Worm (Caenorhabditis elegans): ENCODE data around the gene ufd-3.
A peak's percentile ranks its signal among the peaks of the same experiment; 100 is the strongest.

Gene ufd-3

DNA sequence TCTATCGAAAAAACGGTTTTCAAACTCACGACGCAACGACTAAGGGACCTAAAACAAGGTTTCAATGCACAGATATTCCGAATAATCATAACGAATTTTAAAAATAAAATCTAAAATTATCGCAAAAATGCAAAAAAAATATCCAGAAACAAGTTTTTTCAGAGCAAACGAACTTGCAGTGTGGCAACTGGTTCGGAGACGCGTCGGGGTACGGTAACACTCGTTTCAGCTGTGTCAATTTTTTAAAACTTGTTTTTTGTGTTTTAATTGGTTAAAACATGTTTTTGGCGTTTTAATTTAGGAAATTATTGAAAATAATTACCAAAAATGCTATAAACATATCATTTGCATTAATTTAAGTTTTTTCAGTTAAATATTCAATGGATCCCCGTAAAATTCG, 48.1 kb upstream of the ufd-3 start, which contains the start of gene C08H9.16:
C08H9.16 (plus strand) TSS at position 370 of the 400 bp plus-strand sequence.
- TF ChIP-seq blmp-1 (tag; optimal IDR thresholded peaks at IDR 0.05) (no peak), hlh-1 (tag; optimal IDR thresholded peaks at IDR 0.05) (peak; percentile 59), mep-1 (tag; optimal IDR thresholded peaks at IDR 0.05) (peak; percentile 36), lsy-2 (tag; optimal IDR thresholded peaks at IDR 0.05) (peak; percentile 95), lin-13 (tag; optimal IDR thresholded peaks at IDR 0.05) (peak; percentile 11), bed-3 (GFP tag; optimal IDR thresholded peaks at IDR 0.05) (no peak), ceh-39 (tag; optimal IDR thresholded peaks at IDR 0.05) (no peak), nhr-76 (tag; optimal IDR thresholded peaks at IDR 0.05) (no peak)

DNA sequence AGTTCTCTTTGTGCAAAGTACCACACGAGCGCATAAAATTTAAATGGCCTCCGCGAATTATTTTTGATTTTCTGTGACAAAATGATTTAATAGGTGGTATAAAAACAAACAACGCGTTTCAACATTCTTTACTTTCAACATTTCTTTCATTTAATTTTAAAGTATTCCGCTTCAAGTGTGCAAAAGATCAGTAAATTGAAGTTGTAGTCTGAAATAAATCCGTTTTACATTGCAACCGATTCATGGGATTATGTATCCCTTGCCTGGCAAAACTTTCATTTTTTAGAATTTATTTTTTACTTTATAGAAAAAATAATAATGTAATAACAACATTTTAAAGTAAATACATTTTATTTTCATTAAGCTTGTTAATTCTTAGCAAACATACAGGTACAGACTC, 46.1 kb upstream of the ufd-3 start, which contains the start of gene F26C11.1:
F26C11.1 (plus strand) TSS at position 301 of the 400 bp plus-strand sequence.
- TF ChIP-seq bed-3 (GFP tag; optimal IDR thresholded peaks at IDR 0.05), result no peak
- no peak for TF ChIP-seq ces-1 (GFP tag; optimal IDR thresholded peaks at IDR 0.05)
- no peak for TF ChIP-seq mep-1 (tag; optimal IDR thresholded peaks at IDR 0.05)
- TF ChIP-seq unc-62 (GFP tag; optimal IDR thresholded peaks at IDR 0.05), result no peak
- TF ChIP-seq snpc-4 (tag; optimal IDR thresholded peaks at IDR 0.05), result no peak
- no peak for TF ChIP-seq ceh-39 (tag; optimal IDR thresholded peaks at IDR 0.05)
- TF ChIP-seq lsy-2 (tag; optimal IDR thresholded peaks at IDR 0.05), result no peak
- no peak for TF ChIP-seq lin-13 (tag; optimal IDR thresholded peaks at IDR 0.05)

DNA sequence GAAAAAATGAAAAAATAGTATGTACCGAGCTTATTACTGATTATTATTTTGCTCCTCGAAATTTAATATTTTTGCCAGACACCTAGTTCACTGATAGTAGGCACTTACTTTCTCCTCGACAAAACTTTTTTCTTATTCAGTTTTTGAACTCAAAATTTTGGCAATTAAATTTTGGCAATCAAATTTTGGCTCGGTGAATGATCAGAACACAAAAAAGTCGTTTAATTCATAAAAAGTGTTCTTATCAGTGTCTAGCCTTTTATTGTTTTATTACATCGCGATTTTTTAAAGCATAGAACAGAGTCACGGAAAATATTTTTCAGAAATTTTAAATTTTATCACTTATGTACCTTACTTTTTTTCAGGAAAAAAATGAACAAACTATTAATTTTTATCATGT, 45.4 kb upstream of the ufd-3 start:
- TF ChIP-seq unc-39 (tag; optimal IDR thresholded peaks at IDR 0.05) (no peak), nhr-28 (tag; optimal IDR thresholded peaks at IDR 0.05) (no peak), elt-1 (tag; optimal IDR thresholded peaks at IDR 0.05; ENCODE audit: borderline replicate concordance, insufficient read depth) (no peak), nhr-2 (tag; optimal IDR thresholded peaks at IDR 0.05) (no peak), elt-3 (tag; optimal IDR thresholded peaks at IDR 0.05) (no peak), nhr-237 (tag; optimal IDR thresholded peaks at IDR 0.05) (no peak), lsy-2 (tag; optimal IDR thresholded peaks at IDR 0.05) (no peak), ces-1 (GFP tag; optimal IDR thresholded peaks at IDR 0.05) (no peak), lin-13 (tag; optimal IDR thresholded peaks at IDR 0.05) (no peak), nhr-12 (tag; optimal IDR thresholded peaks at IDR 0.05) (no peak), blmp-1 (tag; optimal IDR thresholded peaks at IDR 0.05) (no peak), lin-32 (GFP tag; optimal IDR thresholded peaks at IDR 0.05) (no peak), sptf-1 (tag; optimal IDR thresholded peaks at IDR 0.05) (no peak), ceh-83 (GFP tag; optimal IDR thresholded peaks at IDR 0.05) (no peak), snpc-4 (tag; optimal IDR thresholded peaks at IDR 0.05) (no peak)

DNA sequence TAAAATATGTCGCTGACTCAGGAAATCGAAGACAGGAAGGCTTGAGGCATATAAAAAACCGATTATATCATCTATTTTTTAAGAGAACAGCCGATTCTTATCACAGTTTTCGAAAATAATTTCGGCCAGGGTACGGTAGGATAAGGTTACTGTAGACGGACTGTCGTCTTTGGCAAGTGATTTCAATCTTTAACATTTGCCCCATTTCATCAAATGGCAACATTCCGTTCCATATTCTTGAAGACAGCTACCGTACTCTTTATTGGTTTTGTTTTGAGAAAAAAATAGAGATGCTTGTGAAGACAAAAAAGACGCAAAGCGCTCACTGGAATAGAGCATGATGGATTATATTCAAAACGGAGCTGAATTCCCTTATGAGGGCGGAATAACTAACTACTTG, 41.8 kb upstream of the ufd-3 start:
- TF ChIP-seq nhr-76 (tag; optimal IDR thresholded peaks at IDR 0.05) (no peak), lin-32 (GFP tag; optimal IDR thresholded peaks at IDR 0.05) (no peak), blmp-1 (tag; optimal IDR thresholded peaks at IDR 0.05) (no peak), nhr-2 (tag; optimal IDR thresholded peaks at IDR 0.05) (no peak), ceh-39 (tag; optimal IDR thresholded peaks at IDR 0.05) (no peak), unc-120 (tag; optimal IDR thresholded peaks at IDR 0.05; ENCODE audit: poor library complexity, severe bottlenecking) (no peak), drap-1 (GFP tag; optimal IDR thresholded peaks at IDR 0.05) (no peak), nhr-28 (tag; optimal IDR thresholded peaks at IDR 0.05) (no peak), sem-2 (GFP tag; optimal IDR thresholded peaks at IDR 0.05) (no peak), ham-2 (GFP tag; optimal IDR thresholded peaks at IDR 0.05) (no peak)

DNA sequence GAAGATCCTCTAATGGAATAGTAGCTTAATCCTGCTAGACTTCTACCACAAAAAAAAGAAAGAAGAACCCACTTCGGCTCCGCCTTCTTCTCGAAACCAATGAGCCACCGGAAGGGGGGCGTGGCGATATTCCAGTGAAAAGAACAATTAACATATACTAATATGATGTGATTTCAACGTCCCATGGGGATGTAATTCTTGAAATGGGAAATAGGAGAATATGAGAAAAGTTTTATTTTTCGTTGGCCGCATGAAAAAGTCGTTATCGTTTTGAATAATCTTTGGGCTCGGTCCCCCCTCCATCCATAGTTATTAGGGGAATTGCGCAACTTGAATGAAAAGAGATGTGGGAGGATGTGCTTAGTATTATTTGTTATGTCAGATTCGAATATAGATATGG, 40.3 kb upstream of the ufd-3 start, which contains the start of gene unc-4:
unc-4 (minus strand) TSS at position 101 of the 400 bp plus-strand sequence.
- TF ChIP-seq unc-120 (tag; optimal IDR thresholded peaks at IDR 0.05; ENCODE audit: poor library complexity, severe bottlenecking) (no peak), lsy-2 (tag; optimal IDR thresholded peaks at IDR 0.05) (no peak), zip-8 (tag; optimal IDR thresholded peaks at IDR 0.05) (no peak), ces-1 (GFP tag; optimal IDR thresholded peaks at IDR 0.05) (no peak), nhr-76 (tag; optimal IDR thresholded peaks at IDR 0.05) (no peak), snpc-4 (tag; optimal IDR thresholded peaks at IDR 0.05) (no peak), mep-1 (tag; optimal IDR thresholded peaks at IDR 0.05) (no peak), drap-1 (GFP tag; optimal IDR thresholded peaks at IDR 0.05) (no peak), blmp-1 (tag; optimal IDR thresholded peaks at IDR 0.05) (no peak), nhr-12 (tag; optimal IDR thresholded peaks at IDR 0.05) (no peak), ceh-39 (tag; optimal IDR thresholded peaks at IDR 0.05) (no peak), ztf-11 (tag; optimal IDR thresholded peaks at IDR 0.05) (no peak), hlh-1 (tag; optimal IDR thresholded peaks at IDR 0.05) (no peak), sptf-1 (tag; optimal IDR thresholded peaks at IDR 0.05) (no peak), ceh-83 (GFP tag; optimal IDR thresholded peaks at IDR 0.05) (no peak), ham-2 (GFP tag; optimal IDR thresholded peaks at IDR 0.05) (no peak)

DNA sequence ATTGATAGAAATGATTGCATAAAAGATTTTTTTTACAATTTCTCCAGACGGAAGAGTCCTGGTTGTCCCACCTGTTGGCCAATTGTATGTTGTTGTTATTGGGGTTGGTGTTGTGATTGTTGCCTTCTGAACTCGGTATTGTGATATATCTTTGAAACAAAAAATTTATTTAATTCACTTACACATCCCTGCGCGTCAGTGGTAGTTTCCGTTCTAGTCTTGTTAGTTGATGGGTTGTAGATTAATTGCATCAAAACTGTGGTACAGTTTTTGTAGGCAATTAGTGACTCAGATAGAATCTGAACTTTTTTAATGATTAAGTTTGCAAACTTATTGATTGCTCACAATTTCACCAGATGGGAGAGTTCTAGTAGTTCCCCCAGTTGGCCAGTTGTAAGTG, 36.1 kb upstream of the ufd-3 start:
- TF ChIP-seq nhr-28 (tag; optimal IDR thresholded peaks at IDR 0.05) (no peak), mls-2 (tag; optimal IDR thresholded peaks at IDR 0.05) (no peak), ceh-83 (GFP tag; optimal IDR thresholded peaks at IDR 0.05) (no peak), unc-39 (tag; optimal IDR thresholded peaks at IDR 0.05) (no peak), nhr-2 (tag; optimal IDR thresholded peaks at IDR 0.05) (no peak), lsy-2 (tag; optimal IDR thresholded peaks at IDR 0.05) (no peak), sem-2 (GFP tag; optimal IDR thresholded peaks at IDR 0.05) (no peak), lin-13 (tag; optimal IDR thresholded peaks at IDR 0.05) (no peak), drap-1 (GFP tag; optimal IDR thresholded peaks at IDR 0.05) (no peak), tbx-8 (GFP tag; optimal IDR thresholded peaks at IDR 0.05) (no peak), ztf-11 (tag; optimal IDR thresholded peaks at IDR 0.05) (no peak), snpc-4 (tag; optimal IDR thresholded peaks at IDR 0.05) (no peak), ces-1 (GFP tag; optimal IDR thresholded peaks at IDR 0.05) (no peak), cnd-1 (tag; optimal IDR thresholded peaks at IDR 0.05) (no peak), M03D4.4 (tag; optimal IDR thresholded peaks at IDR 0.05) (no peak), hlh-1 (tag; optimal IDR thresholded peaks at IDR 0.05) (no peak)

All from whole organism, mixed stage, embryonic.